Worm (Caenorhabditis elegans): ENCODE results near the gene R08D7.4.

Gene R08D7.4

ce11 chrIII:8961993-8962392, 9.7 kb upstream of the R08D7.4 start, which contains the start of gene grl-25:
TSS of gene grl-25 (plus strand) at chrIII:8962293.
- TF ChIP-seq bed-2 (GFP tag; IDR thresholded peaks at IDR 0.05): no peak

ce11 chrIII:8962475-8962874, 9.2 kb upstream of the R08D7.4 start:
- TF ChIP-seq egrh-3 (GFP tag; IDR thresholded peaks at IDR 0.05) (peak; percentile 99), zfh-2 (GFP tag; conservative IDR thresholded peaks at IDR 0.05) (peak; percentile 93), athp-1 (tag; optimal IDR thresholded peaks at IDR 0.05) (no peak), nfyb-1 (GFP tag; IDR thresholded peaks at IDR 0.05) (0 out of 2 replicates have a peak, but pooled peaks have one; percentile 54), mcd-1 (GFP tag; IDR thresholded peaks at IDR 0.05) (peak; percentile 60; the same call in 1 of the 2 replicates), pbrm-1 (GFP tag; IDR thresholded peaks at IDR 0.05) (0 out of 2 replicates have a peak, but pooled peaks have one; percentile 20), snpc-3.4 (tag; optimal IDR thresholded peaks at IDR 0.05) (no peak)

- TF ChIP-seq egrh-3 (GFP tag; IDR thresholded peaks at IDR 0.05) (peak; percentile 94), rcor-1 (GFP tag; IDR thresholded peaks at IDR 0.05) (no peak), zfh-2 (GFP tag; conservative IDR thresholded peaks at IDR 0.05) (peak; percentile 84)
Observed at ce11 chrIII:8964684-8965283, 6.9 kb upstream of the R08D7.4 start.

ce11 chrIII:8967639-8968038, 4.1 kb upstream of the R08D7.4 start, which contains the start of the genes bud-13 and rpap-2:
TSS of gene bud-13 (minus strand) at chrIII:8967727.
TSS of gene rpap-2 (plus strand) at chrIII:8967967.
- TF ChIP-seq unc-130 (GFP tag; optimal IDR thresholded peaks at IDR 0.05): peak; percentile 26
- no peak for TF ChIP-seq F49E8.2 (tag; optimal IDR thresholded peaks at IDR 0.05; ENCODE audit: insufficient read depth)

- TF ChIP-seq akir-1 (GFP tag; optimal IDR thresholded peaks at IDR 0.05): no peak
- no peak for TF ChIP-seq fkh-3 (tag; optimal IDR thresholded peaks at IDR 0.05)
- TF ChIP-seq ceh-27 (GFP tag; optimal IDR thresholded peaks at IDR 0.05): peak; percentile 55
- TF ChIP-seq lin-26 (GFP tag; IDR thresholded peaks at IDR 0.05): no peak
- TF ChIP-seq F33H1.4 (GFP tag; IDR thresholded peaks at IDR 0.05): no peak
Observed at ce11 chrIII:8973163-8973562, 1.5 kb downstream of the R08D7.4 start.

ce11 chrIII:8973826-8974225, 2.1 kb downstream of the R08D7.4 start, which contains the start of gene R08D7.5:
TSS of gene R08D7.5 (plus strand) at chrIII:8974126.
- TF ChIP-seq mcd-1 (GFP tag; IDR thresholded peaks at IDR 0.05) (no peak), F57C9.4 (tag; optimal IDR thresholded peaks at IDR 0.05) (no peak), hmg-20 (GFP tag; IDR thresholded peaks at IDR 0.05) (no peak)

ce11 chrIII:8974835-8975234, 3.1 kb downstream of the R08D7.4 start:
- no peak for TF ChIP-seq nhr-27 (tag; optimal IDR thresholded peaks at IDR 0.05)
- peak; percentile 81; the same call in 1 of the 2 replicates for TF ChIP-seq madf-3 (GFP tag; IDR thresholded peaks at IDR 0.05)
- TF ChIP-seq nfya-2 (GFP tag; IDR thresholded peaks at IDR 0.05): no peak
- TF ChIP-seq somi-1 (GFP tag; optimal IDR thresholded peaks at IDR 0.05): peak; percentile 38
- no peak; the same call in 1 of the 2 replicates for TF ChIP-seq Y53F4B.3 (GFP tag; IDR thresholded peaks at IDR 0.05)
- no peak for TF ChIP-seq nhr-179 (tag; optimal IDR thresholded peaks at IDR 0.05)
- TF ChIP-seq C17E4.6 (GFP tag; IDR thresholded peaks at IDR 0.05): no peak
- TF ChIP-seq ceh-27 (GFP tag; optimal IDR thresholded peaks at IDR 0.05): no peak
- no peak for TF ChIP-seq ceh-100 (GFP tag; IDR thresholded peaks at IDR 0.05)
- TF ChIP-seq nhr-80 (tag; optimal IDR thresholded peaks at IDR 0.05): no peak
- no peak for TF ChIP-seq cebp-2 (GFP tag; IDR thresholded peaks at IDR 0.05)
- TF ChIP-seq sea-2 (GFP tag; IDR thresholded peaks at IDR 0.05): no peak
- no peak for TF ChIP-seq F39B2.1 (GFP tag; IDR thresholded peaks at IDR 0.05)
- no peak for TF ChIP-seq lsy-27 (tag; optimal IDR thresholded peaks at IDR 0.05; ENCODE audit: borderline replicate concordance, insufficient read depth)
- peak; percentile 6 for TF ChIP-seq lin-54 (GFP tag; optimal IDR thresholded peaks at IDR 0.05)
- no peak for TF ChIP-seq ztf-3 (GFP tag; optimal IDR thresholded peaks at IDR 0.05)
- TF ChIP-seq egl-18 (GFP tag; IDR thresholded peaks at IDR 0.05): no peak
- TF ChIP-seq F57C9.4 (tag; optimal IDR thresholded peaks at IDR 0.05): no peak
- TF ChIP-seq mes-4 (tag; optimal IDR thresholded peaks at IDR 0.05): no peak
- TF ChIP-seq mel-28 (tag; optimal IDR thresholded peaks at IDR 0.05; ENCODE audit: borderline replicate concordance): peak; percentile 4
- no peak for TF ChIP-seq F37B4.10 (GFP tag; IDR thresholded peaks at IDR 0.05)

All from whole organism, young adult.